Fruit fly (Drosophila melanogaster): ENCODE results near the gene CG15386.
A peak's percentile ranks its signal among the peaks of the same experiment; 100 is the strongest.

Gene CG15386

DNA sequence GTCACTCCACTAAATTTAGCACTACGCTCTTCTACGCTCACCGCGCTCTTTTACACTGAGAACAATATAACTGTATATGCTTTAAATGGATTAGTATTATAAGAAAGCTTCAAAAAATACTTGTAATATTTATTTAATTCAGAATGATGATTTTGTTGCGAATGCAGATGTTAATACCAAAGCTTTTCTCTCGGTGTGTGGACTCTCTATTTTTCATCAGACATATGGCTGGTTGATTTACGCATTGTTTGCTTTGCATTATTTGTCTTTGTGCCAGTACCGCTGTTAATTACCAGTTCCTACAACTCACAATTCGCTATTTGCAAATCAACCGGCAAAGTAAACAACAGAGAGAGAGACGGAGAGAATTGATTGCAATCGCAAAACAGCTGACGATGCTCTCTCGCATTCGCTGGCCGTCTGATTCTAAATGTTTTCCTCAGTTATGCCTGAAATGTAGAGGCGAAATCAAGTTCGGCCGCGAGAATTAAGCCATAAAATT lies 4.7 kb upstream of the CG15386 start (continued):
- TF ChIP-seq dmrt99B (tag; optimal IDR thresholded peaks at IDR 0.05): peak; percentile 96
- peak; percentile 96 for TF ChIP-seq CG13624 (GFP tag; optimal IDR thresholded peaks at IDR 0.05)
- peak; percentile 96 for TF ChIP-seq tap (tag; optimal IDR thresholded peaks at IDR 0.05)
- TF ChIP-seq corto (GFP tag; optimal IDR thresholded peaks at IDR 0.05): peak; percentile 95
- TF ChIP-seq run (tag; optimal IDR thresholded peaks at IDR 0.05): peak; percentile 91
- peak; percentile 85 for TF ChIP-seq dan (GFP tag; IDR thresholded peaks at IDR 0.05)
- TF ChIP-seq esg (GFP tag; conservative IDR thresholded peaks at IDR 0.05): peak; percentile 97
- TF ChIP-seq HHEX (GFP tag; optimal IDR thresholded peaks at IDR 0.05): peak; percentile 95
- TF ChIP-seq NC2β (GFP tag; optimal IDR thresholded peaks at IDR 0.05): peak; percentile 96
- TF ChIP-seq pum (GFP tag; optimal IDR thresholded peaks at IDR 0.05): peak; percentile 93
- peak; percentile 8 for TF ChIP-seq CG9797 (GFP tag; optimal IDR thresholded peaks at IDR 0.05)
- peak; percentile 92 for TF ChIP-seq CG5245 (GFP tag; optimal IDR thresholded peaks at IDR 0.05)
- peak; percentile 98 for TF ChIP-seq H2.0 (GFP tag; IDR thresholded peaks at IDR 0.05)
- peak; percentile 95 for TF ChIP-seq unpg (GFP tag; optimal IDR thresholded peaks at IDR 0.05)
- peak; percentile 98 for TF ChIP-seq Ada2b (GFP tag; IDR thresholded peaks at IDR 0.05)
- TF ChIP-seq tin (GFP tag; optimal IDR thresholded peaks at IDR 0.05): peak; percentile 93
- TF ChIP-seq oc (tag; optimal IDR thresholded peaks at IDR 0.05): peak; percentile 93
- TF ChIP-seq Dek (tag; optimal IDR thresholded peaks at IDR 0.05): peak; percentile 98
- no peak for TF ChIP-seq ato (GFP tag; IDR thresholded peaks at IDR 0.05; ENCODE audit: partially characterized antibody)
- peak; percentile 99 for TF ChIP-seq slbo (GFP tag; IDR thresholded peaks at IDR 0.05)
- peak; percentile 85 for TF ChIP-seq gcm2 (GFP tag; optimal IDR thresholded peaks at IDR 0.05)
- TF ChIP-seq CG4854 (GFP tag; optimal IDR thresholded peaks at IDR 0.05): peak; percentile 91
- TF ChIP-seq ewg (GFP tag; optimal IDR thresholded peaks at IDR 0.05): peak; percentile 91
- TF ChIP-seq CG11560 (tag; IDR thresholded peaks at IDR 0.05): peak; percentile 92
- peak; percentile 97 for TF ChIP-seq CG7786 (GFP tag; optimal IDR thresholded peaks at IDR 0.05)
- peak; percentile 84 for TF ChIP-seq sima (GFP tag; optimal IDR thresholded peaks at IDR 0.05)
- TF ChIP-seq jumu (GFP tag; optimal IDR thresholded peaks at IDR 0.05): peak; percentile 95
- peak; percentile 92 for TF ChIP-seq CG4424 (GFP tag; optimal IDR thresholded peaks at IDR 0.05)
- peak; percentile 68 for TF ChIP-seq MESR4 (GFP tag; optimal IDR thresholded peaks at IDR 0.05)
- peak; percentile 96 for TF ChIP-seq Oli (tag; optimal IDR thresholded peaks at IDR 0.05)
- peak; percentile 98 for TF ChIP-seq CG43689 (GFP tag; IDR thresholded peaks at IDR 0.05)
- no peak for TF ChIP-seq bbx (GFP tag; IDR thresholded peaks at IDR 0.05; ENCODE audit: partially characterized antibody)
- TF ChIP-seq cato (GFP tag; optimal IDR thresholded peaks at IDR 0.05; ENCODE audit: borderline replicate concordance): peak; percentile 92
- TF ChIP-seq Mrtf (GFP tag; IDR thresholded peaks at IDR 0.05): peak; percentile 98
- peak; percentile 96 for TF ChIP-seq wdn (GFP tag; IDR thresholded peaks at IDR 0.05)
- no peak for TF ChIP-seq usp (GFP tag; optimal IDR thresholded peaks at IDR 0.05)
- peak; percentile 98 for TF ChIP-seq CG2678 (tag; optimal IDR thresholded peaks at IDR 0.05)
- TF ChIP-seq Hmr (GFP tag; optimal IDR thresholded peaks at IDR 0.05): peak; percentile 99
- TF ChIP-seq CG1602 (GFP tag; optimal IDR thresholded peaks at IDR 0.05): peak; percentile 96
- TF ChIP-seq da (GFP tag; optimal IDR thresholded peaks at IDR 0.05): peak; percentile 84
- TF ChIP-seq CG11723 (GFP tag; optimal IDR thresholded peaks at IDR 0.05): peak; percentile 92
- TF ChIP-seq Sry-δ (GFP tag; optimal IDR thresholded peaks at IDR 0.05): peak; percentile 51
- TF ChIP-seq bowl (GFP tag; IDR thresholded peaks at IDR 0.05): peak; percentile 95
- TF ChIP-seq Adf1 (GFP tag; IDR thresholded peaks at IDR 0.05): peak; percentile 87
- TF ChIP-seq Bdp1 (GFP tag; optimal IDR thresholded peaks at IDR 0.05): peak; percentile 93
- peak; percentile 91 for TF ChIP-seq Fer2 (tag; optimal IDR thresholded peaks at IDR 0.05)
- no peak for TF ChIP-seq D (optimal IDR thresholded peaks at IDR 0.05)
- TF ChIP-seq D (GFP tag; optimal IDR thresholded peaks at IDR 0.05): peak; percentile 89
- peak; percentile 91 for TF ChIP-seq Blimp-1 (GFP tag; optimal IDR thresholded peaks at IDR 0.05)
- TF ChIP-seq kni (GFP tag; optimal IDR thresholded peaks at IDR 0.05): peak; percentile 60
- peak; percentile 94 for TF ChIP-seq mirr (GFP tag; optimal IDR thresholded peaks at IDR 0.05)

Measured in whole organism, embryonic.